Worm (Caenorhabditis elegans) whole organism, late embryonic: ENCODE results near the gene clec-137.

Source experiments
- C08G9.2 ChIP-seq: sonication (generic microtip); optimal IDR thresholded peaks from 2 replicates; lab custom pipeline; 2016; ENCODE audit warnings: mild to moderate bottlenecking, missing genetic modification characterization, moderate library complexity, missing compliant biosample characterization
- C38D4.7 ChIP-seq: fragments of 200-800 bp; sonication (Bioruptor generic); optimal IDR thresholded peaks from 2 replicates; lab custom pipeline; 2018; ENCODE audit warnings: mild to moderate bottlenecking, missing genetic modification characterization, moderate library complexity, missing compliant biosample characterization
- K02D7.2 ChIP-seq: sonication (generic microtip); optimal IDR thresholded peaks from 2 replicates; lab custom pipeline; 2017; ENCODE audit warnings: mild to moderate bottlenecking, missing genetic modification characterization, missing compliant biosample characterization
- K09A11.1 ChIP-seq: sonication (generic microtip); optimal IDR thresholded peaks from 2 replicates; lab custom pipeline; 2017; ENCODE audit warnings: antibody characterized with exemption, mild to moderate bottlenecking, missing genetic modification characterization, missing compliant biosample characterization; ENCODE audit not compliant: insufficient read depth
- T23F11.4 ChIP-seq: fragments of 200-800 bp; sonication (Bioruptor generic); optimal IDR thresholded peaks from 2 replicates; lab custom pipeline; 2018; ENCODE audit warnings: mild to moderate bottlenecking, missing genetic modification characterization, missing compliant biosample characterization
- Y22D7AL.16 ChIP-seq: sonication (generic microtip); optimal IDR thresholded peaks from 2 replicates; lab custom pipeline; 2016; ENCODE audit warnings: missing genetic modification characterization, missing compliant biosample characterization
- ahr-1 ChIP-seq: sonication (generic microtip); optimal IDR thresholded peaks from 2 replicates; lab custom pipeline; 2016; ENCODE audit warnings: missing genetic modification characterization, missing compliant biosample characterization
- ceh-14 ChIP-seq: sonication (generic microtip); optimal IDR thresholded peaks from 2 replicates; lab custom pipeline; 2016; ENCODE audit warnings: missing genotype, missing genetic modification characterization, missing compliant biosample characterization
- ceh-18 ChIP-seq: sonication (generic microtip); optimal IDR thresholded peaks from 2 replicates; lab custom pipeline; 2016; ENCODE audit warnings: missing genetic modification characterization, missing compliant biosample characterization
- ceh-19 ChIP-seq: fragments of 200-800 bp; sonication (Bioruptor generic); optimal IDR thresholded peaks from 2 replicates; lab custom pipeline; 2018; ENCODE audit warnings: mild to moderate bottlenecking, missing genetic modification characterization, missing compliant biosample characterization
- ceh-30 ChIP-seq: fragments of 150-350 bp; optimal IDR thresholded peaks from 2 replicates; lab custom pipeline; 2014; ENCODE audit warnings: missing biosample characterization, missing genetic modification characterization
- ceh-45 ChIP-seq: fragments of 200-800 bp; sonication (Bioruptor generic); IDR thresholded peaks from 2 replicates; pipeline ENCODE4 v1.3.6; 2022; ENCODE audit warnings: missing genetic modification reagents, missing genetic modification characterization, missing compliant biosample characterization
- ceh-48 ChIP-seq: sonication (generic microtip); optimal IDR thresholded peaks from 2 replicates; lab custom pipeline; 2016; ENCODE audit warnings: missing genetic modification characterization, inconsistent platforms, missing compliant biosample characterization
- ceh-6 ChIP-seq: fragments of 200-800 bp; sonication (Bioruptor generic); optimal IDR thresholded peaks from 2 replicates; lab custom pipeline; 2018; ENCODE audit warnings: mild to moderate bottlenecking, missing genetic modification characterization, missing compliant biosample characterization
- ceh-9 ChIP-seq: sonication (generic microtip); optimal IDR thresholded peaks from 2 replicates; lab custom pipeline; 2016; ENCODE audit warnings: mild to moderate bottlenecking, missing genetic modification characterization, inconsistent platforms, missing compliant biosample characterization
- che-1 ChIP-seq: sonication (generic microtip); optimal IDR thresholded peaks from 2 replicates; lab custom pipeline; 2016; ENCODE audit warnings: mild to moderate bottlenecking, missing genetic modification characterization, missing compliant biosample characterization
- elt-2 ChIP-seq: sonication (generic microtip); optimal IDR thresholded peaks from 2 replicates; lab custom pipeline; 2016; ENCODE audit warnings: missing genetic modification reagents, missing genetic modification characterization, missing compliant biosample characterization
- elt-4 ChIP-seq: sonication (generic microtip); optimal IDR thresholded peaks from 2 replicates; lab custom pipeline; 2016; ENCODE audit warnings: missing genetic modification characterization, missing compliant biosample characterization
- ets-4 ChIP-seq: sonication (generic microtip); optimal IDR thresholded peaks from 2 replicates; lab custom pipeline; 2016; ENCODE audit warnings: missing genetic modification characterization, missing compliant biosample characterization
- eyg-1 ChIP-seq: sonication (generic microtip); optimal IDR thresholded peaks from 2 replicates; lab custom pipeline; 2016; ENCODE audit warnings: missing genotype, missing genetic modification characterization, missing compliant biosample characterization
- fax-1 ChIP-seq: sonication (generic microtip); optimal IDR thresholded peaks from 2 replicates; lab custom pipeline; 2016; ENCODE audit warnings: missing genotype, missing genetic modification characterization, missing compliant biosample characterization
- fkh-10 ChIP-seq: fragments of 150-350 bp; optimal IDR thresholded peaks from 2 replicates; lab custom pipeline; 2014; ENCODE audit warnings: missing biosample characterization, missing genetic modification reagents, missing genetic modification characterization
- gmeb-2 ChIP-seq: sonication (generic microtip); optimal IDR thresholded peaks from 2 replicates; lab custom pipeline; 2016; ENCODE audit warnings: missing genetic modification characterization, inconsistent platforms, missing compliant biosample characterization
- hlh-13 ChIP-seq: fragments of 200-800 bp; sonication (Bioruptor generic); optimal IDR thresholded peaks from 2 replicates; lab custom pipeline; 2018; ENCODE audit warnings: mild to moderate bottlenecking, missing genetic modification characterization, missing compliant biosample characterization
- hlh-30 ChIP-seq: sonication (generic microtip); optimal IDR thresholded peaks from 2 replicates; lab custom pipeline; 2017; ENCODE audit warnings: antibody characterized with exemption, missing genetic modification characterization, missing compliant biosample characterization; ENCODE audit not compliant: insufficient read depth
- hlh-6 ChIP-seq: sonication (generic microtip); optimal IDR thresholded peaks from 2 replicates; lab custom pipeline; 2016; ENCODE audit warnings: missing genotype, missing genetic modification characterization, missing compliant biosample characterization
- hlh-8 ChIP-seq: sonication (generic microtip); optimal IDR thresholded peaks from 2 replicates; lab custom pipeline; 2016; ENCODE audit warnings: missing genotype, missing genetic modification characterization, missing compliant biosample characterization
- lin-11 ChIP-seq: fragments of 200-800 bp; sonication (Bioruptor generic); optimal IDR thresholded peaks from 2 replicates; lab custom pipeline; 2018; ENCODE audit warnings: mild to moderate bottlenecking, missing genetic modification characterization, missing compliant biosample characterization
- madf-2 ChIP-seq: sonication (generic microtip); optimal IDR thresholded peaks from 2 replicates; lab custom pipeline; 2017; ENCODE audit warnings: missing genetic modification characterization, missing compliant biosample characterization
- nfya-1 ChIP-seq: sonication (generic microtip); optimal IDR thresholded peaks from 2 replicates; lab custom pipeline; 2017; ENCODE audit warnings: missing genetic modification characterization, mild to moderate bottlenecking, missing compliant biosample characterization, antibody characterized with exemption, moderate library complexity
- nhr-232 ChIP-seq: sonication (generic microtip); optimal IDR thresholded peaks from 2 replicates; lab custom pipeline; 2016; ENCODE audit warnings: missing genetic modification characterization, missing compliant biosample characterization
- odd-2 ChIP-seq: sonication (generic microtip); optimal IDR thresholded peaks from 2 replicates; lab custom pipeline; 2017; ENCODE audit warnings: antibody characterized with exemption, mild to moderate bottlenecking, missing genetic modification characterization, missing compliant biosample characterization
- ref-2 ChIP-seq: sonication (generic microtip); optimal IDR thresholded peaks from 2 replicates; lab custom pipeline; 2016; ENCODE audit warnings: missing genetic modification characterization, missing compliant biosample characterization
- rnt-1 ChIP-seq: sonication (generic microtip); optimal IDR thresholded peaks from 2 replicates; lab custom pipeline; 2016; ENCODE audit warnings: missing genetic modification characterization, missing compliant biosample characterization
- sox-2 ChIP-seq: fragments of 200-800 bp; sonication (Bioruptor generic); IDR thresholded peaks from 2 replicates; pipeline ENCODE4 v1.3.6; 2022; ENCODE audit warnings: missing genetic modification reagents, missing genetic modification characterization, missing compliant biosample characterization
- sox-4 ChIP-seq: sonication (generic microtip); optimal IDR thresholded peaks from 2 replicates; lab custom pipeline; 2017; ENCODE audit warnings: mild to moderate bottlenecking, missing genetic modification characterization, inconsistent platforms, missing compliant biosample characterization
- tbx-2 ChIP-seq: sonication (generic microtip); optimal IDR thresholded peaks from 2 replicates; lab custom pipeline; 2016; ENCODE audit warnings: missing genetic modification characterization, missing compliant biosample characterization
- tbx-7 ChIP-seq: sonication (generic microtip); optimal IDR thresholded peaks from 2 replicates; lab custom pipeline; 2016; ENCODE audit warnings: missing genotype, missing genetic modification characterization, missing compliant biosample characterization
- unc-42 ChIP-seq: sonication (generic microtip); optimal IDR thresholded peaks from 2 replicates; lab custom pipeline; 2016; ENCODE audit warnings: missing genotype, missing genetic modification characterization, missing compliant biosample characterization
- unc-55 ChIP-seq: sonication (generic microtip); optimal IDR thresholded peaks from 2 replicates; lab custom pipeline; 2017; ENCODE audit warnings: missing biosample characterization, missing genetic modification reagents, missing genetic modification characterization
- ztf-16 ChIP-seq: sonication (generic microtip); optimal IDR thresholded peaks from 2 replicates; lab custom pipeline; 2017; ENCODE audit warnings: missing genetic modification characterization, missing compliant biosample characterization

clec-137 gene

ce11 chrII:4638891-4639290 is 21.0 kb upstream of the clec-137 start:
- no peak for TF ChIP-seq K09A11.1 (tag; lab: Kevin White, UChicago)
- no peak for TF ChIP-seq fkh-10 (GFP tag; lab: Kevin White, UChicago)
- no peak for TF ChIP-seq unc-55 (GFP tag; lab: Kevin White, UChicago)
- TF ChIP-seq ceh-6 (GFP tag; lab: Kevin White, UChicago) = no peak
- no peak for TF ChIP-seq ceh-30 (tag; lab: Kevin White, UChicago)
- no peak for TF ChIP-seq Y22D7AL.16
- no peak for TF ChIP-seq ceh-18 (tag; lab: Kevin White, UChicago)
- no peak for TF ChIP-seq C38D4.7
- no peak for TF ChIP-seq ref-2
- no peak for TF ChIP-seq ceh-9 (tag; lab: Kevin White, UChicago)
- TF ChIP-seq lin-11 (tag; lab: Kevin White, UChicago) = no peak
- no peak for TF ChIP-seq sox-2 (GFP tag; lab: Robert Waterston, UW)
- no peak for TF ChIP-seq hlh-30 (tag; lab: Kevin White, UChicago)
- no peak for TF ChIP-seq hlh-6
- no peak for TF ChIP-seq hlh-8 (tag; lab: Kevin White, UChicago)
- TF ChIP-seq ztf-16 (tag; lab: Kevin White, UChicago) = no peak
- no peak for TF ChIP-seq ceh-45 (GFP tag; lab: Robert Waterston, UW)
- TF ChIP-seq elt-4 (tag; lab: Kevin White, UChicago) = no peak

ce11 chrII:4638241-4638640 is 20.4 kb upstream of the clec-137 start, which contains the start of gene che-10:
Gene che-10 (minus strand): TSS chrII:4638341.
- TF ChIP-seq C38D4.7 (no peak), gmeb-2 (no peak), hlh-8 (tag; lab: Kevin White, UChicago) (no peak), rnt-1 (no peak), K09A11.1 (tag; lab: Kevin White, UChicago) (no peak), che-1 (tag; lab: Kevin White, UChicago) (no peak), odd-2 (tag; lab: Kevin White, UChicago) (no peak), hlh-13 (GFP tag; lab: Kevin White, UChicago) (no peak), eyg-1 (tag; lab: Kevin White, UChicago) (no peak), nhr-232 (tag; lab: Kevin White, UChicago) (no peak), ceh-14 (tag; lab: Kevin White, UChicago) (no peak), K02D7.2 (tag; lab: Kevin White, UChicago) (no peak), nfya-1 (tag; lab: Kevin White, UChicago) (no peak), unc-42 (tag; lab: Kevin White, UChicago) (no peak), madf-2 (no peak), elt-2 (tag; lab: Kevin White, UChicago) (no peak), ceh-48 (no peak)

DNA sequence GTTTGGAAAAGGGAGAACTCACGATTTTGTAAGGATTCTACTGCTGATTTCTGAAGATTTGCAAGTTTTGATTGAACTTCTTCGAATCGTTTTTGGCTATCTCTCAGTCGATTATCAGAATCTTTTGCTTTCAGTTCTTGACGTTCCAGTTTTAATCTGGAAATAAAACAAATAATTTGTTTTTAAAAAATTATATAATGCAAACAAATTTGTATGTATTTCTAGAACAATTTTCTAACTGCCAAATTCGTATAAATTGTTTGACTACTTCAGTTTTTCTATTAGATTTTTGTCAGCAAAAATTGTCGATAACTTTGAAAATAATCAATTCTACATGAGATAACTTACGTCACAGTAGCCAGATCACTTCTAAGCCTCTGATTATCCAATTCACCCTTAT is 13.6 kb upstream of the clec-137 start:
- TF ChIP-seq sox-4 (tag; lab: Kevin White, UChicago) = no peak
- no peak for TF ChIP-seq ref-2
- TF ChIP-seq ets-4 (tag; lab: Kevin White, UChicago) = no peak

- TF ChIP-seq hlh-6 = no peak
- TF ChIP-seq gmeb-2 = no peak
- TF ChIP-seq sox-2 (GFP tag; lab: Robert Waterston, UW) = no peak
- TF ChIP-seq ceh-19 (GFP tag; lab: Kevin White, UChicago) = no peak
- TF ChIP-seq ets-4 (tag; lab: Kevin White, UChicago) = no peak
- no peak for TF ChIP-seq tbx-7
- no peak for TF ChIP-seq hlh-30 (tag; lab: Kevin White, UChicago)
- TF ChIP-seq Y22D7AL.16 = no peak
- TF ChIP-seq tbx-2 (tag; lab: Kevin White, UChicago) = no peak
- TF ChIP-seq C08G9.2 (tag; lab: Kevin White, UChicago) = no peak
- no peak for TF ChIP-seq unc-55 (GFP tag; lab: Kevin White, UChicago)
- TF ChIP-seq fkh-10 (GFP tag; lab: Kevin White, UChicago) = no peak
- no peak for TF ChIP-seq T23F11.4 (GFP tag; lab: Kevin White, UChicago)
- no peak for TF ChIP-seq K09A11.1 (tag; lab: Kevin White, UChicago)
- no peak for TF ChIP-seq sox-4 (tag; lab: Kevin White, UChicago)
- TF ChIP-seq ahr-1 = no peak
- TF ChIP-seq fax-1 (tag; lab: Kevin White, UChicago) = no peak
- TF ChIP-seq ceh-30 (tag; lab: Kevin White, UChicago) = no peak
Measured at ce11 chrII:4626606-4627005, 8.7 kb upstream of the clec-137 start, which contains the start of gene F35D11.1. Gene F35D11.1 (plus strand): TSS chrII:4626906.
